Worm (Caenorhabditis elegans): Measurements from ENCODE around the gene nol-56.

ce11 chrV:10332012-10332411 is 20.8 kb downstream of the nol-56 start, which contains the start of gene crm-1:
- no peak for TF ChIP-seq flt-1 (GFP tag; IDR thresholded peaks at IDR 0.05)
- TF ChIP-seq T22C8.4 (GFP tag; IDR thresholded peaks at IDR 0.05) = no peak
